Worm (Caenorhabditis elegans) whole organism, L1 larva: ENCODE data around the gene R10E11.9.

Experiments used
- F16B12.6 ChIP-seq: fragments of 150-350 bp; optimal IDR thresholded peaks from 2 replicates; lab custom pipeline; 2014; ENCODE audit warnings: missing biosample characterization, missing genetic modification characterization
- alr-1 ChIP-seq: fragments of 200-800 bp; sonication (Bioruptor generic); optimal IDR thresholded peaks from 2 replicates; lab custom pipeline; 2018; ENCODE audit warnings: borderline replicate concordance, mild to moderate bottlenecking, missing genetic modification characterization, missing compliant biosample characterization
- ama-1 ChIP-seq: fragments of 150-350 bp; optimal IDR thresholded peaks from 2 replicates; lab custom pipeline; 2014
- blmp-1 ChIP-seq: fragments of 150-350 bp; optimal IDR thresholded peaks from 2 replicates; lab custom pipeline; 2014; ENCODE audit warnings: missing biosample characterization, missing genetic modification characterization
- ceh-8 ChIP-seq: fragments of 200-800 bp; sonication (Bioruptor generic); optimal IDR thresholded peaks from 2 replicates; lab custom pipeline; 2018; ENCODE audit warnings: mild to moderate bottlenecking, missing genetic modification characterization, moderate library complexity, missing compliant biosample characterization
- ceh-88 ChIP-seq: fragments of 200-800 bp; sonication (Bioruptor generic); IDR thresholded peaks from 2 replicates; pipeline ENCODE4 v1.3.6; 2022; ENCODE audit warnings: missing genetic modification characterization, missing compliant biosample characterization
- ceh-90 ChIP-seq: sonication (generic microtip); optimal IDR thresholded peaks from 2 replicates; lab custom pipeline; 2016; ENCODE audit warnings: missing genetic modification characterization, missing compliant biosample characterization
- dpl-1 ChIP-seq, 3 experiments: fragments of 150-350 bp in 2 of 3; sonication (generic microtip) in 1 of 3; optimal IDR thresholded peaks; 2 replicates each; lab custom pipeline; 2014 to 2017; ENCODE audit warnings: missing biosample characterization in 3 of 3, missing genetic modification characterization in 3 of 3, missing genetic modification reagents in 3 of 3
- dsc-1 ChIP-seq: sonication (generic microtip); optimal IDR thresholded peaks from 2 replicates; lab custom pipeline; 2016; ENCODE audit warnings: mild to moderate bottlenecking, missing genetic modification characterization, missing compliant biosample characterization
- efl-1 ChIP-seq, 4 experiments: fragments of 150-350 bp; optimal IDR thresholded peaks in 3 of 4; peaks in 1 of 4; 1 replicate in 1 of 4; 2 replicates in 3 of 4; lab custom pipeline; 2014; ENCODE audit warnings: missing biosample characterization in 2 of 4, missing genetic modification characterization in 2 of 4, missing genetic modification reagents in 2 of 4
- efl-3 ChIP-seq: fragments of 200-800 bp; sonication (Bioruptor generic); optimal IDR thresholded peaks from 2 replicates; lab custom pipeline; 2018; ENCODE audit warnings: mild to moderate bottlenecking, missing genetic modification characterization, missing compliant biosample characterization
- egl-13 ChIP-seq: sonication (generic microtip); optimal IDR thresholded peaks from 2 replicates; lab custom pipeline; 2016; ENCODE audit warnings: missing genotype, missing genetic modification reagents, missing genetic modification characterization, missing compliant biosample characterization
- egl-27 ChIP-seq, 2 experiments: fragments of 150-350 bp in 1 of 2; sonication (generic microtip); optimal IDR thresholded peaks; 3 replicates each; lab custom pipeline; 2017 to 2018; ENCODE audit warnings: missing biosample characterization in 2 of 2, missing genetic modification characterization in 2 of 2, missing genetic modification reagents in 2 of 2
- elt-2 ChIP-seq: sonication (generic microtip); optimal IDR thresholded peaks from 2 replicates; lab custom pipeline; 2016; ENCODE audit warnings: missing genetic modification characterization, mild to moderate bottlenecking, inconsistent platforms, missing compliant biosample characterization, missing genetic modification reagents
- elt-3 ChIP-seq, 6 experiments: fragments of 150-350 bp in 1 of 6; sonication (generic microtip); optimal IDR thresholded peaks; 2 replicates each; lab custom pipeline; 2017 to 2018; ENCODE audit warnings: missing biosample characterization in 6 of 6, missing genetic modification characterization in 6 of 6, inconsistent platforms in 1 of 6
- ets-5 ChIP-seq: fragments of 200-800 bp; sonication (Bioruptor generic); IDR thresholded peaks from 2 replicates; pipeline ENCODE4 v1.3.6; 2022; ENCODE audit warnings: missing genetic modification characterization, missing compliant biosample characterization
- fos-1 ChIP-seq: fragments of 150-350 bp; optimal IDR thresholded peaks from 2 replicates; lab custom pipeline; 2014; ENCODE audit warnings: missing biosample characterization, missing genetic modification characterization
- hlh-17 ChIP-seq: fragments of 200-800 bp; sonication (Bioruptor generic); optimal IDR thresholded peaks from 2 replicates; lab custom pipeline; 2018; ENCODE audit warnings: missing genetic modification characterization, mild to moderate bottlenecking, missing compliant biosample characterization, moderate library complexity, borderline replicate concordance
- hlh-4 ChIP-seq: sonication (generic microtip); optimal IDR thresholded peaks from 2 replicates; lab custom pipeline; 2016; ENCODE audit warnings: mild to moderate bottlenecking, missing genetic modification characterization, missing compliant biosample characterization
- irx-1 ChIP-seq: sonication (generic microtip); optimal IDR thresholded peaks from 2 replicates; lab custom pipeline; 2016; ENCODE audit warnings: missing genetic modification characterization, missing compliant biosample characterization
- jun-1 ChIP-seq: fragments of 150-350 bp; optimal IDR thresholded peaks from 2 replicates; lab custom pipeline; 2014; ENCODE audit warnings: missing biosample characterization, missing genetic modification reagents, missing genetic modification characterization
- lin-13 ChIP-seq: fragments of 150-350 bp; optimal IDR thresholded peaks from 2 replicates; lab custom pipeline; 2014; ENCODE audit warnings: missing biosample characterization, missing genetic modification reagents, missing genetic modification characterization
- lin-14 ChIP-seq: fragments of 200-800 bp; sonication (Bioruptor generic); optimal IDR thresholded peaks from 2 replicates; lab custom pipeline; 2018; ENCODE audit warnings: mild to moderate bottlenecking, missing genetic modification characterization, moderate library complexity, missing compliant biosample characterization
- lin-15B ChIP-seq: fragments of 150-350 bp; sonication (generic microtip); optimal IDR thresholded peaks from 3 replicates; lab custom pipeline; 2014; ENCODE audit warnings: missing biosample characterization, missing genetic modification characterization
- lin-35 ChIP-seq, 2 experiments: fragments of 150-350 bp; optimal IDR thresholded peaks; 2 replicates each; lab custom pipeline; 2014; ENCODE audit warnings: missing biosample characterization in 2 of 2, missing genetic modification characterization in 2 of 2, missing genetic modification reagents in 2 of 2
- lir-3 ChIP-seq: sonication (generic microtip); optimal IDR thresholded peaks from 2 replicates; lab custom pipeline; 2016; ENCODE audit warnings: mild to moderate bottlenecking, missing genetic modification characterization, moderate library complexity, missing compliant biosample characterization; ENCODE audit not compliant: poor library complexity
- lsy-2 ChIP-seq, 2 experiments: fragments of 150-350 bp; optimal IDR thresholded peaks; 2 replicates each; lab custom pipeline; 2014; ENCODE audit warnings: missing biosample characterization in 2 of 2, missing genetic modification characterization in 2 of 2
- mab-9 ChIP-seq: fragments of 200-800 bp; sonication (Bioruptor generic); IDR thresholded peaks from 2 replicates; pipeline ENCODE4 v1.3.6; 2022; ENCODE audit warnings: missing genetic modification reagents, missing genetic modification characterization, missing compliant biosample characterization
- mdl-1 ChIP-seq, 2 experiments: fragments of 150-350 bp; optimal IDR thresholded peaks; 2 replicates each; lab custom pipeline; 2014 to 2017; ENCODE audit warnings: missing biosample characterization in 2 of 2, missing genetic modification characterization in 2 of 2, inconsistent platforms in 1 of 2
- nhr-11 ChIP-seq: fragments of 150-350 bp; optimal IDR thresholded peaks from 2 replicates; lab custom pipeline; 2014; ENCODE audit warnings: missing biosample characterization, missing genetic modification characterization
- nhr-12 ChIP-seq: sonication (generic microtip); optimal IDR thresholded peaks from 2 replicates; lab custom pipeline; 2017; ENCODE audit warnings: missing biosample characterization, missing genetic modification characterization
- nhr-19 ChIP-seq: fragments of 200-800 bp; sonication (Bioruptor generic); conservative IDR thresholded peaks from 2 replicates; pipeline ENCODE4 v1.3.6; 2022; ENCODE audit warnings: missing genetic modification characterization, missing compliant biosample characterization
- nhr-20 ChIP-seq: sonication (generic microtip); optimal IDR thresholded peaks from 2 replicates; lab custom pipeline; 2016; ENCODE audit warnings: mild to moderate bottlenecking, missing genetic modification characterization, missing compliant biosample characterization
- nhr-237 ChIP-seq: fragments of 150-350 bp; optimal IDR thresholded peaks from 2 replicates; lab custom pipeline; 2014; ENCODE audit warnings: missing biosample characterization, missing genetic modification characterization
- nhr-47 ChIP-seq: sonication (generic microtip); optimal IDR thresholded peaks from 2 replicates; lab custom pipeline; 2016; ENCODE audit warnings: mild to moderate bottlenecking, missing genetic modification characterization, moderate library complexity, missing compliant biosample characterization
- nhr-77 ChIP-seq: fragments of 150-350 bp; optimal IDR thresholded peaks from 2 replicates; lab custom pipeline; 2014; ENCODE audit warnings: missing biosample characterization, missing genetic modification characterization
- nhr-84 ChIP-seq: sonication (generic microtip); optimal IDR thresholded peaks from 2 replicates; lab custom pipeline; 2017; ENCODE audit warnings: missing biosample characterization, missing genetic modification characterization
- nhr-85 ChIP-seq: sonication (generic microtip); peaks from one replicate; lab custom pipeline; 2016; ENCODE audit warnings: missing genetic modification characterization, inconsistent platforms, missing compliant biosample characterization
- pag-3 ChIP-seq: sonication (generic microtip); optimal IDR thresholded peaks from 2 replicates; lab custom pipeline; 2017; ENCODE audit warnings: missing genetic modification characterization, mild to moderate bottlenecking, missing compliant biosample characterization, antibody characterized with exemption, borderline replicate concordance; ENCODE audit not compliant: insufficient read depth
- pqm-1 ChIP-seq: sonication (generic microtip); optimal IDR thresholded peaks from 3 replicates; lab custom pipeline; 2017; ENCODE audit warnings: missing biosample characterization, missing genetic modification characterization
- rnt-1 ChIP-seq: sonication (generic microtip); optimal IDR thresholded peaks from 2 replicates; lab custom pipeline; 2016; ENCODE audit warnings: mild to moderate bottlenecking, missing genetic modification characterization, moderate library complexity, missing compliant biosample characterization
- skn-1 ChIP-seq: fragments of 150-350 bp; optimal IDR thresholded peaks from 2 replicates; lab custom pipeline; 2014; ENCODE audit warnings: missing biosample characterization, missing genetic modification characterization
- sox-4 ChIP-seq: sonication (generic microtip); optimal IDR thresholded peaks from 2 replicates; lab custom pipeline; 2016; ENCODE audit warnings: missing genetic modification characterization, missing compliant biosample characterization
- swsn-7 ChIP-seq: sonication (generic microtip); optimal IDR thresholded peaks from 2 replicates; lab custom pipeline; 2016; ENCODE audit warnings: missing genetic modification characterization, missing compliant biosample characterization
- unc-130 ChIP-seq: fragments of 150-350 bp; optimal IDR thresholded peaks from 2 replicates; lab custom pipeline; 2017; ENCODE audit warnings: missing biosample characterization, missing genetic modification characterization, inconsistent platforms
- unc-30 ChIP-seq: sonication (generic microtip); optimal IDR thresholded peaks from 2 replicates; lab custom pipeline; 2017; ENCODE audit warnings: missing biosample characterization, missing genetic modification characterization
- unc-98 ChIP-seq: fragments of 200-800 bp; sonication (Bioruptor generic); IDR thresholded peaks from 2 replicates; pipeline ENCODE4 v1.3.6; 2022; ENCODE audit warnings: missing genetic modification characterization, missing compliant biosample characterization
- vab-15 ChIP-seq: sonication (generic microtip); optimal IDR thresholded peaks from 2 replicates; lab custom pipeline; 2017; ENCODE audit warnings: missing genotype, mild to moderate bottlenecking, missing genetic modification characterization, missing compliant biosample characterization
- zip-4 ChIP-seq: fragments of 200-800 bp; sonication (Bioruptor generic); optimal IDR thresholded peaks from 2 replicates; lab custom pipeline; 2018; ENCODE audit warnings: mild to moderate bottlenecking, missing genetic modification characterization, moderate library complexity, missing compliant biosample characterization
- ztf-11 ChIP-seq, 2 experiments: sonication (generic microtip); optimal IDR thresholded peaks; 2 replicates each; lab custom pipeline; 2016 to 2017; ENCODE audit warnings: missing genetic modification characterization in 2 of 2, missing biosample characterization in 1 of 2, missing compliant biosample characterization in 1 of 2
- ztf-4 ChIP-seq: fragments of 150-350 bp; optimal IDR thresholded peaks from 2 replicates; lab custom pipeline; 2014; ENCODE audit warnings: missing biosample characterization, missing genetic modification characterization

R10E11.9 gene

ce11 chrIII:9765465-9765900, 28.0 kb downstream of the R10E11.9 start:
- TF ChIP-seq fos-1 (tag; lab: Kevin White, UChicago) (peak; percentile 89), nhr-47 (tag; lab: Kevin White, UChicago) (peak; percentile 99), lir-3 (peak; percentile 89), mab-9 (GFP tag; lab: Robert Waterston, UW) (peak; percentile 95), ztf-4 (tag; lab: Kevin White, UChicago) (peak; percentile 99), unc-130 (tag; lab: Kevin White, UChicago) (peak; percentile 96), elt-3 (tag; optimal IDR thresholded peaks at IDR 0.05; lab: Kevin White, UChicago) (peak in 5 of 6 experiments; percentile 38 to 93 (median 75)), mdl-1 (tag; optimal IDR thresholded peaks at IDR 0.05; lab: Kevin White, UChicago) (peak; percentile 77 to 99), pqm-1 (tag; lab: Kevin White, UChicago) (no peak), nhr-20 (tag; lab: Kevin White, UChicago) (peak; percentile 99), nhr-12 (tag; lab: Kevin White, UChicago) (peak; percentile 69), swsn-7 (peak; percentile 99), ama-1 (peak; percentile 98), egl-13 (tag; lab: Kevin White, UChicago) (peak; percentile 97), rnt-1 (peak; percentile 98), lin-14 (GFP tag; lab: Kevin White, UChicago) (peak; percentile 100), ets-5 (GFP tag; lab: Robert Waterston, UW) (no peak), nhr-11 (tag; lab: Kevin White, UChicago) (peak; percentile 89), ztf-11 (tag; optimal IDR thresholded peaks at IDR 0.05; lab: Kevin White, UChicago) (peak; percentile 36 to 97), elt-2 (tag; lab: Kevin White, UChicago) (peak; percentile 95), hlh-4 (tag; lab: Kevin White, UChicago) (no peak), lin-13 (peak; percentile 96), nhr-77 (tag; lab: Kevin White, UChicago) (peak; percentile 95), nhr-237 (tag; lab: Kevin White, UChicago) (peak; percentile 89), ceh-8 (GFP tag; lab: Kevin White, UChicago) (peak; percentile 96), unc-30 (no peak), nhr-84 (no peak), nhr-19 (GFP tag; lab: Robert Waterston, UW) (peak; percentile 98), efl-3 (GFP tag; lab: Kevin White, UChicago) (peak; percentile 87), nhr-85 (tag; lab: Kevin White, UChicago) (peak; percentile 99), efl-1 (optimal IDR thresholded peaks at IDR 0.05; lab: Kevin White, UChicago) (peak; percentile 92 to 96), efl-1 (GFP tag; optimal IDR thresholded peaks at IDR 0.05 in 1 of 2; lab: Kevin White, UChicago) (peak; percentile 81 to 99), dsc-1 (tag; lab: Kevin White, UChicago) (peak; percentile 98), F16B12.6 (tag; lab: Kevin White, UChicago) (peak; percentile 57), hlh-17 (GFP tag; lab: Kevin White, UChicago) (no peak), lin-15B (tag; lab: Kevin White, UChicago) (peak; percentile 79), vab-15 (peak; percentile 86), zip-4 (GFP tag; lab: Kevin White, UChicago) (peak; percentile 95), blmp-1 (tag; lab: Kevin White, UChicago) (no peak), lin-35 (GFP tag; optimal IDR thresholded peaks at IDR 0.05; lab: Kevin White, UChicago) (peak; percentile 90 to 92), egl-27 (tag; optimal IDR thresholded peaks at IDR 0.05; lab: Kevin White, UChicago) (peak in 1 of 2 experiments; percentile 24), lsy-2 (tag; optimal IDR thresholded peaks at IDR 0.05; lab: Kevin White, UChicago) (peak; percentile 100), jun-1 (peak; percentile 98), unc-98 (peak; percentile 60; the same call in 1 of the 2 replicates), pag-3 (tag; lab: Kevin White, UChicago) (no peak), ceh-88 (peak; percentile 97), ceh-90 (tag; lab: Kevin White, UChicago) (peak; percentile 22), sox-4 (tag; lab: Kevin White, UChicago) (peak; percentile 92), dpl-1 (GFP tag; optimal IDR thresholded peaks at IDR 0.05; lab: Kevin White, UChicago) (peak; percentile 77 to 86 (median 85)), irx-1 (tag; lab: Kevin White, UChicago) (peak; percentile 96), skn-1 (peak; percentile 95), alr-1 (tag; lab: Kevin White, UChicago) (no peak)
